Worm (Caenorhabditis elegans) whole organism, L4/young adult: ENCODE results near the gene clec-136.

Experiments used
- W03F9.2 ChIP-seq: fragments of 150-350 bp; optimal IDR thresholded peaks from 2 replicates; lab custom pipeline; 2014; ENCODE audit warnings: missing biosample characterization, missing genetic modification characterization
- dao-5 ChIP-seq: sonication (generic microtip); optimal IDR thresholded peaks from 2 replicates; lab custom pipeline; 2016; ENCODE audit warnings: missing genotype, missing genetic modification characterization, moderate library complexity, missing compliant biosample characterization
- him-1 ChIP-seq: sonication (generic microtip); optimal IDR thresholded peaks from 2 replicates; lab custom pipeline; 2016; ENCODE audit warnings: missing genotype, missing genetic modification reagents, missing genetic modification characterization, missing compliant biosample characterization

The clec-136 gene

ce11 chrII:4616443-4616842, at the start of gene clec-136:
Gene clec-136, minus strand, starts transcription at chrII:4616543.
- TF ChIP-seq W03F9.2 (tag; lab: Kevin White, UChicago) (no peak), dao-5 (tag; lab: Kevin White, UChicago) (no peak), him-1 (tag; lab: Kevin White, UChicago) (no peak)

ce11 chrII:4665359-4665758, 49.0 kb upstream of the clec-136 start, which contains the start of gene T05A7.11:
Gene T05A7.11, minus strand, starts transcription at chrII:4665459.
- TF ChIP-seq dao-5 (tag; lab: Kevin White, UChicago) (no peak), W03F9.2 (tag; lab: Kevin White, UChicago) (no peak), him-1 (tag; lab: Kevin White, UChicago) (no peak)

ce11 chrII:4663186-4663585, 46.8 kb upstream of the clec-136 start, which contains the start of gene T05A7.12:
Gene T05A7.12, minus strand, starts transcription at chrII:4663286.
- TF ChIP-seq him-1 (tag; lab: Kevin White, UChicago) (no peak), W03F9.2 (tag; lab: Kevin White, UChicago) (no peak), dao-5 (tag; lab: Kevin White, UChicago) (no peak)

ce11 chrII:4661278-4661677, 44.9 kb upstream of the clec-136 start, which contains the start of gene T05A7.13:
Gene T05A7.13, minus strand, starts transcription at chrII:4661378.
- TF ChIP-seq dao-5 (tag; lab: Kevin White, UChicago) (no peak), him-1 (tag; lab: Kevin White, UChicago) (no peak), W03F9.2 (tag; lab: Kevin White, UChicago) (no peak)

- TF ChIP-seq dao-5 (tag; lab: Kevin White, UChicago) = no peak
- TF ChIP-seq him-1 (tag; lab: Kevin White, UChicago) = no peak
- no peak for TF ChIP-seq W03F9.2 (tag; lab: Kevin White, UChicago)
Measured at ce11 chrII:4658245-4658644, 41.9 kb upstream of the clec-136 start.

- no peak for TF ChIP-seq W03F9.2 (tag; lab: Kevin White, UChicago)
- TF ChIP-seq dao-5 (tag; lab: Kevin White, UChicago) = no peak
- no peak for TF ChIP-seq him-1 (tag; lab: Kevin White, UChicago)
Measured at ce11 chrII:4657370-4657769, 41.0 kb upstream of the clec-136 start.

ce11 chrII:4655834-4656233, 39.5 kb upstream of the clec-136 start, which contains the start of gene fut-6:
Gene fut-6, minus strand, starts transcription at chrII:4655934.
- TF ChIP-seq dao-5 (tag; lab: Kevin White, UChicago) (no peak), W03F9.2 (tag; lab: Kevin White, UChicago) (no peak), him-1 (tag; lab: Kevin White, UChicago) (no peak)

ce11 chrII:4650072-4650471, 33.7 kb upstream of the clec-136 start:
- no peak for TF ChIP-seq W03F9.2 (tag; lab: Kevin White, UChicago)
- TF ChIP-seq dao-5 (tag; lab: Kevin White, UChicago) = no peak
- TF ChIP-seq him-1 (tag; lab: Kevin White, UChicago) = no peak

ce11 chrII:4648785-4649184, 32.4 kb upstream of the clec-136 start, which contains the start of gene lgc-27:
Gene lgc-27, plus strand, starts transcription at chrII:4649085.
- TF ChIP-seq dao-5 (tag; lab: Kevin White, UChicago) = no peak
- no peak for TF ChIP-seq him-1 (tag; lab: Kevin White, UChicago)
- no peak for TF ChIP-seq W03F9.2 (tag; lab: Kevin White, UChicago)

- TF ChIP-seq dao-5 (tag; lab: Kevin White, UChicago) (no peak), him-1 (tag; lab: Kevin White, UChicago) (no peak), W03F9.2 (tag; lab: Kevin White, UChicago) (no peak)
Measured at ce11 chrII:4640748-4641147, 24.4 kb upstream of the clec-136 start.

ce11 chrII:4638891-4639290, 22.5 kb upstream of the clec-136 start:
- TF ChIP-seq dao-5 (tag; lab: Kevin White, UChicago) (no peak), W03F9.2 (tag; lab: Kevin White, UChicago) (no peak), him-1 (tag; lab: Kevin White, UChicago) (no peak)

- TF ChIP-seq W03F9.2 (tag; lab: Kevin White, UChicago) (no peak), him-1 (tag; lab: Kevin White, UChicago) (no peak), dao-5 (tag; lab: Kevin White, UChicago) (no peak)
Measured at ce11 chrII:4638241-4638640, 21.9 kb upstream of the clec-136 start, which contains the start of gene che-10. Gene che-10, minus strand, starts transcription at chrII:4638341.

ce11 chrII:4631479-4631878, 15.1 kb upstream of the clec-136 start:
- TF ChIP-seq dao-5 (tag; lab: Kevin White, UChicago) (no peak), him-1 (tag; lab: Kevin White, UChicago) (no peak), W03F9.2 (tag; lab: Kevin White, UChicago) (no peak)

ce11 chrII:4626606-4627005, 10.3 kb upstream of the clec-136 start, which contains the start of gene F35D11.1:
Gene F35D11.1, plus strand, starts transcription at chrII:4626906.
- no peak for TF ChIP-seq dao-5 (tag; lab: Kevin White, UChicago)
- TF ChIP-seq him-1 (tag; lab: Kevin White, UChicago) = no peak
- TF ChIP-seq W03F9.2 (tag; lab: Kevin White, UChicago) = no peak
